Fruit fly (Drosophila melanogaster): ENCODE data around the gene ssp.

dm6 chr3L:12092860-12093359 lies 25.1 kb upstream of the ssp start:
- no peak for TF ChIP-seq CTCF (optimal IDR thresholded peaks at IDR 0.05)
- no peak for TF ChIP-seq CG8478 (optimal IDR thresholded peaks at IDR 0.05)
